Fruit fly (Drosophila melanogaster): Measurements from ENCODE around the gene Ptip.

DNA sequence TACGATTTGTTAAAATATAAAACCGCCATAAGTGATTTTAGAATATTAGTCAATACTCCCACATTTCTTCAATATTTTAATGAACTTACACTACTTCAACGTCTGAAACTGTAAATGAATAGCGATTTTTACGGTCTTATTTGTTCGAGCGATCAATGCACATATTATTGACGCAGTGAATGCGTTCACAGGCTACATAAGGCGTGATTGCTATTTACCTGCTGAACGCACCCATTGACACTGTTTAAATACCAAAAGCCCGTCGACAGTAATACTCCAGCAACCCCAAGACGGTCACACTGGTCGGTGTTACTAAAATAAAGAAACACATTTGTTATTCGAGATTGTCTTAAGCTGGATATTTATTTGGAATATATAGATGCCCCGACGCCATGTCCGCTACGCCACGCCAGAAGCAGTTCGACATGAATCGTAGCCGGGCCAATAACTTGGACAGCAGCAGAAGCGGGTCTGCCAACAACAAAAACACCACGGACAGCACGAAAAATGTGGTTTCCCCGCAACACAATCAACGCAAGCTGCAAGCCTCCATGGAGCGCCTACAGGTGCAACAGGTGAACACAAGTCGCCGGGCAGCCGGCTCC, 22.1 kb upstream of the Ptip start, which contains the start of gene CG6833:
- TF ChIP-seq Dll (optimal IDR thresholded peaks at IDR 0.05) (no peak), psq (optimal IDR thresholded peaks at IDR 0.05) (no peak), pan (optimal IDR thresholded peaks at IDR 0.05) (no peak)
